Worm (Caenorhabditis elegans): Measurements from ENCODE around the gene F54D5.24.

Gene F54D5.24

ce11 chrII:11521300-11521699, 34.4 kb upstream of the F54D5.24 start, which contains the start of gene Y62F5A.10:
Gene Y62F5A.10 (plus strand): TSS chrII:11521600.
- TF ChIP-seq tbx-2 (tag; optimal IDR thresholded peaks at IDR 0.05) (no peak), npax-4 (tag; optimal IDR thresholded peaks at IDR 0.05) (no peak), pag-3 (tag; optimal IDR thresholded peaks at IDR 0.05; ENCODE audit: borderline replicate concordance) (no peak), hlh-6 (tag; optimal IDR thresholded peaks at IDR 0.05) (no peak), Y22D7AL.16 (tag; optimal IDR thresholded peaks at IDR 0.05) (no peak), mec-3 (tag; optimal IDR thresholded peaks at IDR 0.05; ENCODE audit: borderline replicate concordance) (no peak), fax-1 (tag; optimal IDR thresholded peaks at IDR 0.05) (no peak), K02D7.2 (tag; optimal IDR thresholded peaks at IDR 0.05) (no peak), ceh-48 (tag; optimal IDR thresholded peaks at IDR 0.05) (no peak), ceh-19 (GFP tag; optimal IDR thresholded peaks at IDR 0.05) (no peak), tbx-7 (tag; optimal IDR thresholded peaks at IDR 0.05) (no peak), lin-11 (tag; optimal IDR thresholded peaks at IDR 0.05) (no peak), hlh-8 (tag; optimal IDR thresholded peaks at IDR 0.05) (no peak), che-1 (tag; optimal IDR thresholded peaks at IDR 0.05) (no peak)

- TF ChIP-seq C08G9.2 (tag; optimal IDR thresholded peaks at IDR 0.05) (no peak), nhr-11 (tag; optimal IDR thresholded peaks at IDR 0.05) (no peak), fkh-10 (GFP tag; optimal IDR thresholded peaks at IDR 0.05) (no peak), ceh-30 (tag; optimal IDR thresholded peaks at IDR 0.05) (no peak), ahr-1 (tag; optimal IDR thresholded peaks at IDR 0.05) (no peak), sox-4 (tag; optimal IDR thresholded peaks at IDR 0.05) (no peak), tbx-2 (tag; optimal IDR thresholded peaks at IDR 0.05) (no peak)
These were observed 28.8 kb upstream of the F54D5.24 start, which contains the start of gene age-1 for ce11 chrII:11526954-11527353. Gene age-1 (minus strand): TSS chrII:11527054.

ce11 chrII:11533716-11534115, 22.0 kb upstream of the F54D5.24 start, which contains the start of gene mdt-8:
Gene mdt-8 (minus strand): TSS chrII:11533816.
- TF ChIP-seq eyg-1 (tag; optimal IDR thresholded peaks at IDR 0.05) (no peak), pha-2 (tag; optimal IDR thresholded peaks at IDR 0.05) (no peak), tbx-7 (tag; optimal IDR thresholded peaks at IDR 0.05) (no peak), ceh-31 (tag; optimal IDR thresholded peaks at IDR 0.05) (no peak), ref-2 (tag; optimal IDR thresholded peaks at IDR 0.05) (no peak), odd-2 (tag; optimal IDR thresholded peaks at IDR 0.05) (no peak), K09A11.1 (tag; optimal IDR thresholded peaks at IDR 0.05; ENCODE audit: insufficient read depth) (no peak), ttx-3 (tag; optimal IDR thresholded peaks at IDR 0.05) (no peak), hlh-8 (tag; optimal IDR thresholded peaks at IDR 0.05) (no peak), unc-86 (tag; optimal IDR thresholded peaks at IDR 0.05) (no peak), dmd-4 (tag; optimal IDR thresholded peaks at IDR 0.05; ENCODE audit: borderline replicate concordance) (no peak)

DNA sequence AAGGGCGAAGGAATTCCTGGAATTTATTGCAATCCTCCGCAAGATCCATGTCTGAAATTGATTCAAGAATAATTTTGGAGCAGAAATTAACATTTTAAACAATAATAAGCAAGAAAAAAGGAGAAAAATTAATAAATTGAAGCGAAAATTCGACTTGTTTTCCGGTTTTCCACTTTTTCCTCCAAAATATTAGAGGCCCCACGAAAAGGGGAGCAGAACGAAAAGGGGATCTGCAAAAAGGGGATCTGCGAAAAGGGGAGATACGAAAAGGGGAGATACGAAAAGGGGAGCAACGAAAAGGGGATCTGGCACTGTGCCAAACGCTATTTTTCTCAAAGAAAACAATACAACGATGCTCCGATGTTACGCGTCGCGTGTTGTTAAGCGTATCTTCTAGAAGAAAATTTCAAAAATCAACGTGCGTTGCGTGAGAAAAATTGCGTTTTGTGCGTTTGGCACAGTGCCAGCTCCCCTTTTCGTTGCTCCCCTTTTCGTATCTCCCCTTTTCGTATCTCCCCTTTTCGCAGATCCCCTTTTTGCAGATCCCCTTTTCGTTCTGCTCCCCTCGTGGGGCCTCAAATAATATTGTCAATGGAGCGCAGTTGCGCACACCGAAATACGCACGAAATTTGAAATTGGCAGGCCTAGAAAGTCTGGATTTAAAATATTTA, 21.2 kb upstream of the F54D5.24 start, which contains the start of gene Y62F5A.12:
Gene Y62F5A.12 (minus strand): TSS at position 51 of the 671 bp plus-strand sequence.
- peak; percentile 64 for TF ChIP-seq hlh-15 (tag; optimal IDR thresholded peaks at IDR 0.05)
- TF ChIP-seq ztf-16 (tag; optimal IDR thresholded peaks at IDR 0.05) = peak; percentile 78
- peak; percentile 79 for TF ChIP-seq elt-2 (tag; optimal IDR thresholded peaks at IDR 0.05)
- TF ChIP-seq lim-6 (tag; optimal IDR thresholded peaks at IDR 0.05) = peak; percentile 98
- TF ChIP-seq ceh-14 (tag; optimal IDR thresholded peaks at IDR 0.05) = peak; percentile 98
- peak; percentile 52 for TF ChIP-seq madf-2 (tag; optimal IDR thresholded peaks at IDR 0.05)
- peak; percentile 98 for TF ChIP-seq rnt-1 (tag; optimal IDR thresholded peaks at IDR 0.05)
- TF ChIP-seq ahr-1 (tag; optimal IDR thresholded peaks at IDR 0.05) = peak; percentile 78
- peak; percentile 72 for TF ChIP-seq hlh-13 (GFP tag; optimal IDR thresholded peaks at IDR 0.05)
- peak; percentile 35 for TF ChIP-seq ceh-48 (tag; optimal IDR thresholded peaks at IDR 0.05)
- peak; percentile 81 for TF ChIP-seq ceh-19 (GFP tag; optimal IDR thresholded peaks at IDR 0.05)
- peak; percentile 98 for TF ChIP-seq ref-2 (tag; optimal IDR thresholded peaks at IDR 0.05)
- peak; percentile 85 for TF ChIP-seq syd-9 (tag; optimal IDR thresholded peaks at IDR 0.05)
- TF ChIP-seq K02D7.2 (tag; optimal IDR thresholded peaks at IDR 0.05) = peak; percentile 18
- peak; percentile 8 for TF ChIP-seq T23F11.4 (GFP tag; optimal IDR thresholded peaks at IDR 0.05)
- peak; percentile 95 for TF ChIP-seq ceh-2 (tag; optimal IDR thresholded peaks at IDR 0.05)
- peak; percentile 94 for TF ChIP-seq fax-1 (tag; optimal IDR thresholded peaks at IDR 0.05)
- TF ChIP-seq sdc-2 (tag; optimal IDR thresholded peaks at IDR 0.05) = peak; percentile 9
- TF ChIP-seq hlh-6 (tag; optimal IDR thresholded peaks at IDR 0.05) = peak; percentile 62
- TF ChIP-seq gmeb-2 (tag; optimal IDR thresholded peaks at IDR 0.05) = peak; percentile 65
- peak; percentile 96 for TF ChIP-seq F13H6.1 (tag; optimal IDR thresholded peaks at IDR 0.05)
- TF ChIP-seq unc-42 (tag; optimal IDR thresholded peaks at IDR 0.05) = peak; percentile 88
- peak; percentile 35 for TF ChIP-seq nfya-1 (tag; optimal IDR thresholded peaks at IDR 0.05)
- TF ChIP-seq hlh-8 (tag; optimal IDR thresholded peaks at IDR 0.05) = peak; percentile 89
- peak; percentile 92 for TF ChIP-seq tbx-7 (tag; optimal IDR thresholded peaks at IDR 0.05)
- TF ChIP-seq mec-3 (tag; optimal IDR thresholded peaks at IDR 0.05; ENCODE audit: borderline replicate concordance) = peak; percentile 97
